Fruit fly (Drosophila melanogaster): Measurements from ENCODE around the gene jp.

Gene jp

DNA sequence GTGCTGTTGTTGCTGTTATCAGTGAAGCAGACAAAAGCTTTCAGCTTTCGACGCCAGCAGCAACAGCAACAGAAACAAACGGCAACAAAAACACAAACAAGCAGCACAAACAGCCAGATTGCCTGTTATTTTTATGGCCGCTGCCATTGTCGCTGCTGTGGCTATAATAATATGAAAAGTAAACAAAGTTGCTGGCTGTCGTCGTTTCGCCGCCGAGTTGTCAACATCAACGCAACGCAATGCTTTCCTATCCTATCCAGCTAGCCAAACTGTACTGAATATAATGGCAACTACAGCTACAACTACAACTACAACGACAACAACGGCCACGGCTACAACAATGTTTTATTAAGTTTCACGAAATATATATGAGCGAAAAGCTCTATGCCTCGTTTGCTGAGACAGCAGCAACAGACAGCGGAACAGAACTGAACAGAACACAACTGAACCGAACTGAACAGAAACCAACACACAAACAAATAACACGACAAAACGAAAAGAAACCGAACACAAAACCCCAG is 4.2 kb upstream of the jp start (continued):
- TF ChIP-seq sd (tag; optimal IDR thresholded peaks at IDR 0.05) (peak; percentile 59), CG33557 (GFP tag; optimal IDR thresholded peaks at IDR 0.05) (no peak), nerfin-2 (GFP tag; IDR thresholded peaks at IDR 0.05; ENCODE audit: partially characterized antibody) (no peak), CG30020 (tag; optimal IDR thresholded peaks at IDR 0.05) (no peak), gfzf (GFP tag; optimal IDR thresholded peaks at IDR 0.05) (no peak), Hmr (GFP tag; optimal IDR thresholded peaks at IDR 0.05) (peak; percentile 49), Lhr (GFP tag; optimal IDR thresholded peaks at IDR 0.05) (no peak), Ets97D (GFP tag; optimal IDR thresholded peaks at IDR 0.05) (no peak), CG11504 (tag; optimal IDR thresholded peaks at IDR 0.05) (peak; percentile 84), dysf (GFP tag; IDR thresholded peaks at IDR 0.05) (no peak; the same call in 2 of the 3 replicates), tup (GFP tag; optimal IDR thresholded peaks at IDR 0.05) (no peak), CG3995 (GFP tag; optimal IDR thresholded peaks at IDR 0.05) (no peak), CG4707 (GFP tag; optimal IDR thresholded peaks at IDR 0.05) (no peak), HmgZ (tag; optimal IDR thresholded peaks at IDR 0.05) (peak; percentile 16), CG1024 (GFP tag; IDR thresholded peaks at IDR 0.05) (no peak), ttk (GFP tag; IDR thresholded peaks at IDR 0.05) (no peak), NFAT (GFP tag; IDR thresholded peaks at IDR 0.05) (no peak), croc (GFP tag; conservative IDR thresholded peaks at IDR 0.05) (no peak), dan (GFP tag; IDR thresholded peaks at IDR 0.05) (no peak), ash1 (GFP tag; optimal IDR thresholded peaks at IDR 0.05) (no peak), sens-2 (GFP tag; IDR thresholded peaks at IDR 0.05) (no peak), CG32772 (GFP tag; IDR thresholded peaks at IDR 0.05) (no peak), al (GFP tag; IDR thresholded peaks at IDR 0.05) (no peak), CG8944 (GFP tag; optimal IDR thresholded peaks at IDR 0.05) (no peak), CG2678 (tag; optimal IDR thresholded peaks at IDR 0.05) (peak; percentile 38), CG15011 (GFP tag; optimal IDR thresholded peaks at IDR 0.05) (peak; percentile 41), fd3F (GFP tag; optimal IDR thresholded peaks at IDR 0.05) (peak; percentile 49), Meics (GFP tag; optimal IDR thresholded peaks at IDR 0.05) (no peak), grn (GFP tag; optimal IDR thresholded peaks at IDR 0.05) (no peak), CG10431 (GFP tag; optimal IDR thresholded peaks at IDR 0.05) (peak; percentile 31), Ptx1 (GFP tag; IDR thresholded peaks at IDR 0.05) (no peak), kay (GFP tag; optimal IDR thresholded peaks at IDR 0.05) (no peak), Fer1 (GFP tag; optimal IDR thresholded peaks at IDR 0.05) (peak; percentile 28), maf-S (GFP tag; optimal IDR thresholded peaks at IDR 0.05) (no peak), lmd (GFP tag; IDR thresholded peaks at IDR 0.05) (no peak), dati (GFP tag; IDR thresholded peaks at IDR 0.05) (no peak), BtbVII (GFP tag; optimal IDR thresholded peaks at IDR 0.05) (peak; percentile 49), Lpt (GFP tag; optimal IDR thresholded peaks at IDR 0.05) (no peak), Tbp (GFP tag; optimal IDR thresholded peaks at IDR 0.05) (no peak), Opbp (GFP tag; IDR thresholded peaks at IDR 0.05; ENCODE audit: partially characterized antibody) (no peak), pzg (GFP tag; optimal IDR thresholded peaks at IDR 0.05) (no peak), PHDP (tag; optimal IDR thresholded peaks at IDR 0.05) (peak; percentile 55), Trl (optimal IDR thresholded peaks at IDR 0.05) (peak in 1 of 2 experiments; percentile 7), Trl (GFP tag; optimal IDR thresholded peaks at IDR 0.05) (no peak), bcd (GFP tag; optimal IDR thresholded peaks at IDR 0.05) (no peak), Bdp1 (GFP tag; optimal IDR thresholded peaks at IDR 0.05) (no peak), sens (GFP tag) (peak; percentile 68), CG34422 (GFP tag; IDR thresholded peaks at IDR 0.05) (peak; percentile 12; the same call in 1 of the 3 replicates), CG18764 (GFP tag; optimal IDR thresholded peaks at IDR 0.05) (no peak), usp (GFP tag; optimal IDR thresholded peaks at IDR 0.05) (no peak), disco-r (GFP tag; optimal IDR thresholded peaks at IDR 0.05) (no peak), HLH54F (GFP tag; optimal IDR thresholded peaks at IDR 0.05) (no peak), Ada2b (GFP tag; IDR thresholded peaks at IDR 0.05) (no peak)

All from whole organism, embryonic.